Fruit fly (Drosophila melanogaster) whole organism, embryonic: Measurements from ENCODE around the gene Cpr78Cb.

Experiments used
- C15 ChIP-seq: fragments of 200-800 bp; sonication (Bioruptor generic); IDR thresholded peaks from 3 replicates; pipeline ENCODE4 v1.3.6; 2022; ENCODE audit warnings: missing biosample characterization, missing genetic modification characterization
- CG10321 ChIP-seq: fragments of 200-800 bp; sonication (Bioruptor generic); IDR thresholded peaks from 2 replicates; pipeline ENCODE4 v1.3.6; 2022; ENCODE audit warnings: missing biosample characterization, missing genetic modification characterization
- CG10366 ChIP-seq: fragments of 200-800 bp; sonication (Bioruptor generic); IDR thresholded peaks from 2 replicates; pipeline ENCODE4 v1.3.6; 2022; ENCODE audit warnings: missing biosample characterization, missing genetic modification characterization
- CG10431 ChIP-seq: fragments of 200-800 bp; sonication (Bioruptor generic); optimal IDR thresholded peaks from 3 replicates; lab custom pipeline; 2018; ENCODE audit warnings: missing biosample characterization, mild to moderate bottlenecking, missing genetic modification characterization
- CG11085 ChIP-seq: fragments of 200-800 bp; sonication (Bioruptor generic); IDR thresholded peaks from 2 replicates; pipeline ENCODE4 v1.3.6; 2022; ENCODE audit warnings: missing biosample characterization, missing genetic modification characterization
- CG11093 ChIP-seq: fragments of 200-800 bp; sonication (Bioruptor generic); IDR thresholded peaks from 3 replicates; pipeline ENCODE4 v1.3.6; 2022; ENCODE audit warnings: missing biosample characterization, missing genetic modification characterization
- CG11504 ChIP-seq: fragments of 200-800 bp; sonication (Bioruptor generic); optimal IDR thresholded peaks from 3 replicates; lab custom pipeline; 2019; ENCODE audit warnings: missing biosample characterization, mild to moderate bottlenecking, missing genetic modification characterization, moderate library complexity
- CG12104 ChIP-seq: fragments of 200-800 bp; sonication (Bioruptor generic); optimal IDR thresholded peaks from 3 replicates; lab custom pipeline; 2016; ENCODE audit warnings: missing biosample characterization, missing genetic modification characterization
- CG14860 ChIP-seq: fragments of 200-800 bp; sonication (Bioruptor generic); IDR thresholded peaks from 3 replicates; pipeline ENCODE4 v1.3.6; 2022; ENCODE audit warnings: missing biosample characterization, missing genetic modification characterization; ENCODE audit not compliant: partially characterized antibody
- CG16779 ChIP-seq: fragments of 200-800 bp; sonication (Bioruptor generic); IDR thresholded peaks from 2 replicates; pipeline ENCODE4 v1.3.6; 2022; ENCODE audit warnings: missing biosample characterization, missing genetic modification characterization
- CG17802 ChIP-seq: fragments of 200-800 bp; sonication (Bioruptor generic); optimal IDR thresholded peaks from 2 replicates; lab custom pipeline; 2018; ENCODE audit warnings: missing biosample characterization, mild to moderate bottlenecking, missing genetic modification characterization, moderate library complexity
- CG18619 ChIP-seq: fragments of 200-800 bp; sonication (Bioruptor generic); optimal IDR thresholded peaks from 3 replicates; lab custom pipeline; 2017; ENCODE audit warnings: missing biosample characterization, mild to moderate bottlenecking, missing genetic modification characterization
- CG2678 ChIP-seq: fragments of 200-800 bp; sonication (Bioruptor generic); optimal IDR thresholded peaks from 3 replicates; lab custom pipeline; 2019; ENCODE audit warnings: missing biosample characterization, mild to moderate bottlenecking, missing genetic modification characterization, moderate library complexity
- CG2875 ChIP-seq: fragments of 200-800 bp; sonication (Bioruptor generic); optimal IDR thresholded peaks from 2 replicates; lab custom pipeline; 2017; ENCODE audit warnings: missing biosample characterization, mild to moderate bottlenecking, missing genetic modification characterization, missing genetic modification reagents
- CG31441 ChIP-seq: fragments of 200-800 bp; sonication (Bioruptor generic); IDR thresholded peaks from 2 replicates; pipeline ENCODE4 v1.3.6; 2022; ENCODE audit warnings: missing biosample characterization, missing genetic modification characterization
- CG34376 ChIP-seq: fragments of 200-800 bp; sonication (Bioruptor generic); optimal IDR thresholded peaks from 2 replicates; lab custom pipeline; 2018; ENCODE audit warnings: missing biosample characterization, mild to moderate bottlenecking, missing genetic modification characterization
- CG3726 ChIP-seq: fragments of 200-800 bp; sonication (Bioruptor generic); IDR thresholded peaks from 3 replicates; pipeline ENCODE4, ENCODE4 v1.3.6; 2022; ENCODE audit warnings: missing biosample characterization, missing genetic modification characterization
- CG6689 ChIP-seq: fragments of 200-800 bp; sonication (Bioruptor generic); IDR thresholded peaks from 2 replicates; pipeline ENCODE4 v1.3.6; 2022; ENCODE audit warnings: missing biosample characterization, missing genetic modification characterization
- CG6854 ChIP-seq: fragments of 200-800 bp; sonication (Bioruptor generic); optimal IDR thresholded peaks from 3 replicates; lab custom pipeline; 2017; ENCODE audit warnings: missing biosample characterization, mild to moderate bottlenecking, missing genetic modification characterization
- CkIIα-i1 ChIP-seq: fragments of 200-800 bp; sonication (Bioruptor generic); IDR thresholded peaks from 2 replicates; pipeline ENCODE4 v1.3.6; 2022; ENCODE audit warnings: missing biosample characterization, missing genetic modification characterization
- Dek ChIP-seq: fragments of 200-800 bp; sonication (Bioruptor generic); optimal IDR thresholded peaks from 3 replicates; lab custom pipeline; 2019; ENCODE audit warnings: missing biosample characterization, mild to moderate bottlenecking, missing genetic modification characterization, moderate library complexity
- Dp ChIP-seq: fragments of 200-800 bp; sonication (Bioruptor generic); optimal IDR thresholded peaks from 2 replicates; lab custom pipeline; 2018; ENCODE audit warnings: missing biosample characterization, mild to moderate bottlenecking, missing genetic modification characterization, moderate library complexity
- Drgx ChIP-seq: fragments of 200-800 bp; sonication (Bioruptor generic); IDR thresholded peaks from 2 replicates; pipeline ENCODE4 v1.3.6; 2022; ENCODE audit warnings: missing biosample characterization, missing genetic modification characterization
- Eip74EF ChIP-seq, 2 experiments: fragments of 200-800 bp in 1 of 2; fragments of >200 bp in 1 of 2; sonication (Bioruptor generic) in 1 of 2; optimal IDR thresholded peaks; 2 replicates each; lab custom pipeline; 2017 to 2019; ENCODE audit warnings: missing biosample characterization in 2 of 2, missing genetic modification characterization in 2 of 2, mild to moderate bottlenecking in 1 of 2, moderate library complexity in 1 of 2
- Ets65A ChIP-seq: fragments of 200-800 bp; sonication (Bioruptor generic); peaks from one replicate; lab custom pipeline; 2016; ENCODE audit warnings: missing biosample characterization, missing genetic modification characterization
- Fer1 ChIP-seq: fragments of 200-800 bp; sonication (Bioruptor generic); optimal IDR thresholded peaks from 2 replicates; lab custom pipeline; 2017; ENCODE audit warnings: missing biosample characterization, mild to moderate bottlenecking, missing genetic modification characterization
- Gug ChIP-seq: fragments of 200-800 bp; sonication (Bioruptor generic); IDR thresholded peaks from 4 replicates; pipeline ENCODE4 v1.3.6; 2022; ENCODE audit warnings: missing biosample characterization, missing genetic modification characterization
- Hand ChIP-seq: fragments of 200-800 bp; sonication (Bioruptor generic); optimal IDR thresholded peaks from 2 replicates; lab custom pipeline; 2017; ENCODE audit warnings: mild to moderate bottlenecking, missing biosample characterization, missing genetic modification reagents, missing genetic modification characterization
- Mad ChIP-seq: fragments of 200-800 bp; sonication (Bioruptor generic); optimal IDR thresholded peaks from 2 replicates; lab custom pipeline; 2016; ENCODE audit warnings: missing biosample characterization, missing genetic modification characterization
- Spps ChIP-seq: fragments of 200-800 bp; sonication (Bioruptor generic); optimal IDR thresholded peaks from 2 replicates; lab custom pipeline; 2018; ENCODE audit warnings: missing biosample characterization, mild to moderate bottlenecking, missing genetic modification characterization
- Ssrp ChIP-seq: fragments of 200-800 bp; sonication (Bioruptor generic); optimal IDR thresholded peaks from 2 replicates; lab custom pipeline; 2018; ENCODE audit warnings: missing biosample characterization, mild to moderate bottlenecking, missing genetic modification characterization, moderate library complexity
- aop ChIP-seq: fragments of 200-800 bp; sonication (Bioruptor generic); IDR thresholded peaks from 2 replicates; pipeline ENCODE4 v1.3.6; 2022; ENCODE audit warnings: missing biosample characterization, missing genetic modification characterization
- bigmax ChIP-seq: fragments of 200-800 bp; sonication (Bioruptor generic); optimal IDR thresholded peaks from 2 replicates; lab custom pipeline; 2018; ENCODE audit warnings: missing biosample characterization, mild to moderate bottlenecking, missing genetic modification characterization
- bowl ChIP-seq: fragments of 200-800 bp; sonication (Bioruptor generic); IDR thresholded peaks from 2 replicates; pipeline ENCODE4 v1.3.6; 2022; ENCODE audit warnings: missing biosample characterization, missing genetic modification characterization
- dan ChIP-seq: fragments of 200-800 bp; sonication (Bioruptor generic); IDR thresholded peaks from 2 replicates; pipeline ENCODE4 v1.3.6; 2022; ENCODE audit warnings: missing biosample characterization, missing genetic modification characterization
- dm ChIP-seq: fragments of 200-800 bp; sonication (Bioruptor generic); optimal IDR thresholded peaks from 3 replicates; lab custom pipeline; 2016; ENCODE audit warnings: missing biosample characterization, missing genetic modification characterization
- ewg ChIP-seq: fragments of 200-800 bp; sonication (Bioruptor generic); optimal IDR thresholded peaks from 3 replicates; lab custom pipeline; 2017; ENCODE audit warnings: mild to moderate bottlenecking, missing biosample characterization, missing genetic modification reagents, missing genetic modification characterization
- fd64A ChIP-seq: fragments of 200-800 bp; sonication (Bioruptor generic); optimal IDR thresholded peaks from 3 replicates; lab custom pipeline; 2018; ENCODE audit warnings: missing biosample characterization, mild to moderate bottlenecking, missing genetic modification characterization
- fd96Cb ChIP-seq: fragments of 200-800 bp; sonication (Bioruptor generic); optimal IDR thresholded peaks from 2 replicates; lab custom pipeline; 2018; ENCODE audit warnings: missing biosample characterization, mild to moderate bottlenecking, missing genetic modification characterization, moderate library complexity
- gro ChIP-seq: fragments of 200-800 bp; sonication (Bioruptor generic); optimal IDR thresholded peaks from 2 replicates; lab custom pipeline; 2016; ENCODE audit warnings: missing biosample characterization, missing genetic modification characterization
- jigr1 ChIP-seq: fragments of 200-800 bp; sonication (Bioruptor generic); IDR thresholded peaks from 3 replicates; pipeline ENCODE4 v1.3.6; 2022; ENCODE audit warnings: missing biosample characterization, missing genetic modification characterization
- nau ChIP-seq: fragments of 200-800 bp; sonication (Bioruptor generic); optimal IDR thresholded peaks from 3 replicates; lab custom pipeline; 2017; ENCODE audit warnings: missing biosample characterization, mild to moderate bottlenecking, missing genetic modification characterization, missing genetic modification reagents
- pita ChIP-seq: fragments of 200-800 bp; sonication (Bioruptor generic); optimal IDR thresholded peaks from 2 replicates; lab custom pipeline; 2017; ENCODE audit warnings: missing biosample characterization, mild to moderate bottlenecking, missing genetic modification characterization
- pum ChIP-seq: fragments of 200-800 bp; sonication (Bioruptor generic); optimal IDR thresholded peaks from 2 replicates; lab custom pipeline; 2016; ENCODE audit warnings: missing biosample characterization, missing genetic modification characterization
- schlank ChIP-seq: fragments of 200-800 bp; sonication (Bioruptor generic); optimal IDR thresholded peaks from 2 replicates; lab custom pipeline; 2018; ENCODE audit warnings: missing biosample characterization, mild to moderate bottlenecking, missing genetic modification characterization
- sisA ChIP-seq: fragments of 200-800 bp; sonication (Bioruptor generic); IDR thresholded peaks from 2 replicates; pipeline ENCODE4 v1.3.6; 2022; ENCODE audit warnings: missing biosample characterization, missing genetic modification characterization
- slou ChIP-seq: fragments of 200-800 bp; sonication (Bioruptor generic); optimal IDR thresholded peaks from 3 replicates; lab custom pipeline; 2016; ENCODE audit warnings: missing biosample characterization, missing genetic modification characterization
- slp2 ChIP-seq: fragments of 200-800 bp; sonication (Bioruptor generic); optimal IDR thresholded peaks from 2 replicates; lab custom pipeline; 2016; ENCODE audit warnings: missing biosample characterization, missing genetic modification characterization
- sr ChIP-seq: fragments of 200-800 bp; sonication (Bioruptor generic); IDR thresholded peaks from 3 replicates; pipeline ENCODE4 v1.3.6; 2022; ENCODE audit warnings: missing biosample characterization, missing genetic modification characterization
- tap ChIP-seq: fragments of 200-800 bp; optimal IDR thresholded peaks from 3 replicates; lab custom pipeline; 2019; ENCODE audit warnings: missing biosample characterization, mild to moderate bottlenecking, missing genetic modification characterization, moderate library complexity
- unpg ChIP-seq: fragments of 200-800 bp; sonication (Bioruptor generic); optimal IDR thresholded peaks from 3 replicates; lab custom pipeline; 2018; ENCODE audit warnings: missing biosample characterization, mild to moderate bottlenecking, missing genetic modification characterization, moderate library complexity

The Cpr78Cb gene

DNA sequence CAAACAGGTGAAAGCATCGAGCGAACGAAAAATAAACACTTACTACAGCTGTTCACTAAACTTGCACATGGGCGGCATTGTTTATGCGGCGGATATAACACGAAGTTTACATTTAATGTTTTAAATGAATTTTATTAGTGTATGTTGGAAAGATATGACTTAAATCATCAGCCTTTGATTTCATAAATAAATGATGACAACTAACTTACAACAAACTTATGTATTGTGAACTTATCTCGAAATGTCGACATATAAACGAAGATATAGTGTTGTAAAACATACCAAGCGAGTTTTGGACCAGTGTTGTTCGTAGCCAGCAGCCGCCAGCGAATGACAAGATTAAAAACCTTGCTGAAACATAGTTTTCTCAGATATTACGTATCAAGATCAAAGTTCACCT lies 10.1 kb downstream of the Cpr78Cb start, which contains the start of the genes CG11309 and CG7632 (continued):
- peak; percentile 97 for TF ChIP-seq CG16779 (GFP tag; lab: Robert Waterston, UW)
- peak; percentile 89 for TF ChIP-seq CG11085
- peak; percentile 97 for TF ChIP-seq bowl (GFP tag; lab: Robert Waterston, UW)
- TF ChIP-seq C15 (GFP tag; lab: Robert Waterston, UW), result peak; percentile 96
- peak; percentile 100 for TF ChIP-seq Ets65A (GFP tag; lab: Kevin White, UChicago)
- peak; percentile 100 for TF ChIP-seq CG12104 (GFP tag; lab: Kevin White, UChicago)
- peak; percentile 99 for TF ChIP-seq schlank (tag; lab: Kevin White, UChicago)
- TF ChIP-seq CG6689 (GFP tag; lab: Robert Waterston, UW), result peak; percentile 98
- peak; percentile 100 for TF ChIP-seq CG6854
- peak; percentile 98 for TF ChIP-seq Mad
- TF ChIP-seq fd64A (GFP tag; lab: Kevin White, UChicago), result peak; percentile 99
- peak; percentile 93 for TF ChIP-seq CG17802 (tag; lab: Kevin White, UChicago)
- TF ChIP-seq CG18619, result peak; percentile 99
- TF ChIP-seq Hand (GFP tag; lab: Kevin White, UChicago), result peak; percentile 99
- TF ChIP-seq sisA (GFP tag; lab: Robert Waterston, UW), result peak; percentile 92
- peak; percentile 99 for TF ChIP-seq CG2875 (GFP tag; lab: Kevin White, UChicago)
- TF ChIP-seq gro (GFP tag; lab: Kevin White, UChicago), result peak; percentile 99
- peak; percentile 99 for TF ChIP-seq Dek (tag; lab: Kevin White, UChicago)
- peak; percentile 72; the same call in 3 of the 4 replicates for TF ChIP-seq Gug (GFP tag; lab: Robert Waterston, UW)
- peak; percentile 59 for TF ChIP-seq Dp (GFP tag; lab: Kevin White, UChicago)
- TF ChIP-seq pum (GFP tag; lab: Kevin White, UChicago), result peak; percentile 98
- TF ChIP-seq CG10321 (GFP tag; lab: Robert Waterston, UW), result peak; percentile 81
- peak; percentile 75 for TF ChIP-seq CkIIα-i1 (GFP tag; lab: Robert Waterston, UW)
- peak; percentile 94 for TF ChIP-seq sr (GFP tag; lab: Robert Waterston, UW)
- peak; percentile 99 for TF ChIP-seq nau (GFP tag; lab: Kevin White, UChicago)
- peak; percentile 99 for TF ChIP-seq Ssrp
- peak; percentile 100 for TF ChIP-seq CG31441 (GFP tag; lab: Robert Waterston, UW)
- TF ChIP-seq jigr1 (GFP tag; lab: Robert Waterston, UW), result peak; percentile 75; the same call in 2 of the 3 replicates
- peak; percentile 92 for TF ChIP-seq aop (GFP tag; lab: Robert Waterston, UW)
- peak; percentile 96 for TF ChIP-seq ewg (GFP tag; lab: Kevin White, UChicago)
- peak; percentile 97 for TF ChIP-seq CG10366
- peak; percentile 97 for TF ChIP-seq CG3726 (GFP tag; lab: Robert Waterston, UW)
- peak; percentile 100 for TF ChIP-seq Fer1 (GFP tag; lab: Kevin White, UChicago)
- TF ChIP-seq CG14860, result no peak
- peak; percentile 98 for TF ChIP-seq CG11504
- TF ChIP-seq tap (tag; lab: Kevin White, UChicago), result peak; percentile 100
- TF ChIP-seq Spps (tag; lab: Kevin White, UChicago), result peak; percentile 100
- peak; percentile 87 for TF ChIP-seq bigmax (GFP tag; lab: Kevin White, UChicago)
- peak; percentile 100 for TF ChIP-seq unpg
- peak; percentile 98 for TF ChIP-seq slp2 (GFP tag; lab: Kevin White, UChicago)
- peak; percentile 99 for TF ChIP-seq fd96Cb (tag; lab: Kevin White, UChicago)
- peak; percentile 100 for TF ChIP-seq CG2678 (tag; lab: Kevin White, UChicago)
- peak; percentile 98 for TF ChIP-seq CG10431 (GFP tag; lab: Kevin White, UChicago)
- TF ChIP-seq Eip74EF (GFP tag; optimal IDR thresholded peaks at IDR 0.05; lab: Kevin White, UChicago), result peak in 1 of 2 experiments; percentile 100
- TF ChIP-seq CG11093, result peak; percentile 91
- TF ChIP-seq Drgx, result peak; percentile 99
- TF ChIP-seq pita (GFP tag; lab: Kevin White, UChicago), result no peak
- peak; percentile 100 for TF ChIP-seq CG34376 (GFP tag; lab: Kevin White, UChicago)
- TF ChIP-seq dan (GFP tag; lab: Robert Waterston, UW), result peak; percentile 40; the same call in 1 of the 2 replicates
- peak; percentile 98 for TF ChIP-seq dm
- TF ChIP-seq slou (GFP tag; lab: Kevin White, UChicago), result peak; percentile 96
